Worm (Caenorhabditis elegans) whole organism, mixed stage, embryonic: ENCODE results near the gene pod-1.
A peak's percentile ranks its signal among the peaks of the same experiment; 100 is the strongest.

ENCODE experiments used
- M03D4.4 ChIP-seq: sonication (generic microtip); optimal IDR thresholded peaks from 2 replicates; lab custom pipeline; 2017; ENCODE audit warnings: mild to moderate bottlenecking, missing genetic modification characterization, missing compliant biosample characterization
- bed-3 ChIP-seq: fragments of 200-800 bp; sonication (Bioruptor generic); optimal IDR thresholded peaks from 3 replicates; lab custom pipeline; 2018; ENCODE audit warnings: mild to moderate bottlenecking, missing genetic modification characterization, moderate library complexity, missing compliant biosample characterization
- blmp-1 ChIP-seq: fragments of 150-350 bp; optimal IDR thresholded peaks from 2 replicates; lab custom pipeline; 2014; ENCODE audit warnings: missing biosample characterization, missing genetic modification characterization
- ceh-39 ChIP-seq: fragments of 150-350 bp; optimal IDR thresholded peaks from 2 replicates; lab custom pipeline; 2014; ENCODE audit warnings: missing biosample characterization, missing genetic modification characterization
- ceh-43 ChIP-seq: fragments of 200-800 bp; sonication (Bioruptor generic); optimal IDR thresholded peaks from 2 replicates; lab custom pipeline; 2018; ENCODE audit warnings: mild to moderate bottlenecking, missing genetic modification characterization, moderate library complexity, missing compliant biosample characterization
- ceh-83 ChIP-seq: fragments of 200-800 bp; sonication (Bioruptor generic); optimal IDR thresholded peaks from 2 replicates; lab custom pipeline; 2018; ENCODE audit warnings: mild to moderate bottlenecking, missing genetic modification characterization, missing compliant biosample characterization
- ces-1 ChIP-seq: fragments of 150-350 bp; optimal IDR thresholded peaks from 2 replicates; lab custom pipeline; 2014; ENCODE audit warnings: missing biosample characterization, missing genetic modification reagents, missing genetic modification characterization
- drap-1 ChIP-seq: fragments of 200-800 bp; sonication (Bioruptor generic); optimal IDR thresholded peaks from 3 replicates; lab custom pipeline; 2018; ENCODE audit warnings: mild to moderate bottlenecking, missing genetic modification characterization, missing compliant biosample characterization
- elt-1 ChIP-seq: sonication (generic microtip); optimal IDR thresholded peaks from 2 replicates; lab custom pipeline; 2017; ENCODE audit warnings: missing genetic modification characterization, mild to moderate bottlenecking, missing compliant biosample characterization, antibody characterized with exemption, moderate library complexity, borderline replicate concordance; ENCODE audit not compliant: insufficient read depth
- ham-2 ChIP-seq: fragments of 200-800 bp; sonication (Bioruptor generic); optimal IDR thresholded peaks from 2 replicates; lab custom pipeline; 2018; ENCODE audit warnings: mild to moderate bottlenecking, missing genetic modification characterization, missing compliant biosample characterization
- hlh-1 ChIP-seq: fragments of 150-350 bp; optimal IDR thresholded peaks from 2 replicates; lab custom pipeline; 2014; ENCODE audit warnings: missing biosample characterization, missing genetic modification reagents, missing genetic modification characterization
- lin-13 ChIP-seq: fragments of 150-350 bp; optimal IDR thresholded peaks from 2 replicates; lab custom pipeline; 2014; ENCODE audit warnings: missing biosample characterization, missing genetic modification characterization
- lin-32 ChIP-seq: fragments of 200-800 bp; sonication (Bioruptor generic); optimal IDR thresholded peaks from 2 replicates; lab custom pipeline; 2018; ENCODE audit warnings: mild to moderate bottlenecking, missing genetic modification characterization, missing compliant biosample characterization
- mab-5 ChIP-seq: fragments of 150-350 bp; optimal IDR thresholded peaks from 2 replicates; lab custom pipeline; 2014; ENCODE audit warnings: missing biosample characterization, missing genetic modification characterization
- mep-1 ChIP-seq: fragments of 150-350 bp; optimal IDR thresholded peaks from 2 replicates; lab custom pipeline; 2017; ENCODE audit warnings: missing biosample characterization, missing genetic modification reagents, missing genetic modification characterization, inconsistent platforms
- mls-2 ChIP-seq: sonication (generic microtip); optimal IDR thresholded peaks from 2 replicates; lab custom pipeline; 2016; ENCODE audit warnings: mild to moderate bottlenecking, missing genetic modification characterization, moderate library complexity, missing compliant biosample characterization
- nhr-12 ChIP-seq: fragments of 150-350 bp; optimal IDR thresholded peaks from 2 replicates; lab custom pipeline; 2014; ENCODE audit warnings: missing biosample characterization, missing genetic modification characterization
- nhr-2 ChIP-seq: fragments of 150-350 bp; optimal IDR thresholded peaks from 2 replicates; lab custom pipeline; 2014; ENCODE audit warnings: missing biosample characterization, missing genetic modification characterization
- nhr-237 ChIP-seq: fragments of 150-350 bp; optimal IDR thresholded peaks from 2 replicates; lab custom pipeline; 2014; ENCODE audit warnings: missing biosample characterization, missing genetic modification characterization
- nhr-76 ChIP-seq: sonication (generic microtip); optimal IDR thresholded peaks from 2 replicates; lab custom pipeline; 2017; ENCODE audit warnings: missing biosample characterization, missing genetic modification characterization
- pha-4 ChIP-seq: fragments of 150-350 bp; optimal IDR thresholded peaks from 2 replicates; lab custom pipeline; 2018; ENCODE audit warnings: missing biosample characterization, missing genetic modification reagents, missing genetic modification characterization
- sem-2 ChIP-seq: fragments of 200-800 bp; sonication (Bioruptor generic); optimal IDR thresholded peaks from 2 replicates; lab custom pipeline; 2018; ENCODE audit warnings: mild to moderate bottlenecking, missing genetic modification characterization, missing compliant biosample characterization
- snpc-4 ChIP-seq: fragments of 150-350 bp; optimal IDR thresholded peaks from 2 replicates; lab custom pipeline; 2014; ENCODE audit warnings: missing biosample characterization, missing genetic modification characterization
- sptf-1 ChIP-seq: sonication (generic microtip); optimal IDR thresholded peaks from 2 replicates; lab custom pipeline; 2017; ENCODE audit warnings: mild to moderate bottlenecking, missing genetic modification characterization, moderate library complexity, missing compliant biosample characterization
- tbx-8 ChIP-seq: fragments of 200-800 bp; sonication (Bioruptor generic); optimal IDR thresholded peaks from 2 replicates; lab custom pipeline; 2018; ENCODE audit warnings: mild to moderate bottlenecking, missing genetic modification characterization, moderate library complexity, missing compliant biosample characterization
- unc-120 ChIP-seq: sonication (generic microtip); optimal IDR thresholded peaks from 2 replicates; lab custom pipeline; 2017; ENCODE audit warnings: missing genetic modification characterization, missing compliant biosample characterization; ENCODE audit not compliant: poor library complexity, severe bottlenecking
- unc-39 ChIP-seq: fragments of 150-350 bp; optimal IDR thresholded peaks from 2 replicates; lab custom pipeline; 2014; ENCODE audit warnings: missing biosample characterization, missing genetic modification characterization
- unc-62 ChIP-seq: fragments of 150-350 bp; optimal IDR thresholded peaks from 2 replicates; lab custom pipeline; 2014; ENCODE audit warnings: missing biosample characterization, missing genetic modification reagents, missing genetic modification characterization
- zip-8 ChIP-seq: fragments of 150-350 bp; optimal IDR thresholded peaks from 2 replicates; lab custom pipeline; 2014; ENCODE audit warnings: missing biosample characterization, missing genetic modification characterization
- ztf-11 ChIP-seq: fragments of 150-350 bp; optimal IDR thresholded peaks from 2 replicates; lab custom pipeline; 2014; ENCODE audit warnings: missing biosample characterization, missing genetic modification characterization

pod-1 gene

ce11 chrIII:13524021-13524420 is at the start of gene pod-1:
TSS of gene pod-1 (minus strand) at chrIII:13524121.
- TF ChIP-seq M03D4.4 (tag; lab: Kevin White, UChicago) = no peak
- TF ChIP-seq unc-62 = no peak
- TF ChIP-seq ztf-11 = no peak
- no peak for TF ChIP-seq pha-4 (tag; lab: Kevin White, UChicago)
- no peak for TF ChIP-seq unc-39 (tag; lab: Kevin White, UChicago)
- no peak for TF ChIP-seq ces-1
- no peak for TF ChIP-seq sptf-1 (tag; lab: Kevin White, UChicago)
- no peak for TF ChIP-seq sem-2 (GFP tag; lab: Kevin White, UChicago)
- no peak for TF ChIP-seq unc-120 (tag; lab: Kevin White, UChicago)
- no peak for TF ChIP-seq drap-1 (GFP tag; lab: Kevin White, UChicago)
- no peak for TF ChIP-seq blmp-1
- TF ChIP-seq ceh-83 = no peak
- TF ChIP-seq elt-1 (tag; lab: Kevin White, UChicago) = no peak
- no peak for TF ChIP-seq nhr-12 (tag; lab: Kevin White, UChicago)
- no peak for TF ChIP-seq lin-32
- TF ChIP-seq bed-3 = no peak
- TF ChIP-seq nhr-76 (tag; lab: Kevin White, UChicago) = no peak
- TF ChIP-seq zip-8 (tag; lab: Kevin White, UChicago) = no peak

- TF ChIP-seq nhr-2 (tag; lab: Kevin White, UChicago) (no peak), nhr-12 (tag; lab: Kevin White, UChicago) (no peak), blmp-1 (no peak), snpc-4 (tag; lab: Kevin White, UChicago) (no peak), tbx-8 (GFP tag; lab: Kevin White, UChicago) (no peak), pha-4 (tag; lab: Kevin White, UChicago) (no peak), unc-120 (tag; lab: Kevin White, UChicago) (no peak), elt-1 (tag; lab: Kevin White, UChicago) (no peak), ces-1 (no peak), hlh-1 (tag; lab: Kevin White, UChicago) (no peak), bed-3 (no peak), M03D4.4 (tag; lab: Kevin White, UChicago) (no peak)
Measured at ce11 chrIII:13570347-13570746, 46.4 kb upstream of the pod-1 start, which contains the start of gene exc-12. TSS of gene exc-12 (minus strand) at chrIII:13570447.

- TF ChIP-seq mls-2 (no peak), ham-2 (no peak), elt-1 (tag; lab: Kevin White, UChicago) (no peak), ces-1 (peak; percentile 60)
Measured at ce11 chrIII:13565972-13566371, 42.1 kb upstream of the pod-1 start.

ce11 chrIII:13564929-13565328 is 41.0 kb upstream of the pod-1 start, which contains the start of gene aldo-1:
TSS of gene aldo-1 (minus strand) at chrIII:13564937.
- TF ChIP-seq unc-120 (tag; lab: Kevin White, UChicago) (peak; percentile 73), nhr-76 (tag; lab: Kevin White, UChicago) (no peak), hlh-1 (tag; lab: Kevin White, UChicago) (no peak), ces-1 (peak; percentile 74), lin-13 (no peak), sptf-1 (tag; lab: Kevin White, UChicago) (no peak)

ce11 chrIII:13563583-13563982 is 39.7 kb upstream of the pod-1 start:
- TF ChIP-seq ces-1 (no peak), nhr-237 (tag; lab: Kevin White, UChicago) (no peak), sem-2 (GFP tag; lab: Kevin White, UChicago) (no peak), lin-32 (no peak), unc-120 (tag; lab: Kevin White, UChicago) (no peak), mab-5 (tag; lab: Kevin White, UChicago) (no peak), ceh-43 (GFP tag; lab: Kevin White, UChicago) (no peak), mep-1 (tag; lab: Kevin White, UChicago) (no peak), blmp-1 (no peak), drap-1 (GFP tag; lab: Kevin White, UChicago) (no peak), ztf-11 (no peak), unc-39 (tag; lab: Kevin White, UChicago) (no peak), zip-8 (tag; lab: Kevin White, UChicago) (no peak), mls-2 (no peak), M03D4.4 (tag; lab: Kevin White, UChicago) (no peak), ceh-39 (no peak)
